Fruit fly (Drosophila melanogaster) whole organism, adult: ENCODE measurements around the gene FASN1.

Source experiments
- CG11617 ChIP-seq: fragments of 200-800 bp; sonication (Bioruptor generic); optimal IDR thresholded peaks from 2 replicates; lab custom pipeline; 2017; ENCODE audit warnings: mild to moderate bottlenecking, missing biosample characterization, missing genetic modification reagents, missing genetic modification characterization
- CG1620 ChIP-seq: fragments of 200-800 bp; sonication (Bioruptor generic); optimal IDR thresholded peaks from 2 replicates; lab custom pipeline; 2016; ENCODE audit warnings: missing biosample characterization, missing genetic modification characterization
- CG33017 ChIP-seq: fragments of 200-800 bp; sonication (Bioruptor generic); optimal IDR thresholded peaks from 2 replicates; lab custom pipeline; 2018; ENCODE audit warnings: missing biosample characterization, mild to moderate bottlenecking, missing genetic modification characterization, moderate library complexity
- ovo ChIP-seq: fragments of 200-800 bp; sonication (Bioruptor generic); optimal IDR thresholded peaks from 2 replicates; lab custom pipeline; 2016; ENCODE audit warnings: missing biosample characterization, missing genetic modification characterization

DNA sequence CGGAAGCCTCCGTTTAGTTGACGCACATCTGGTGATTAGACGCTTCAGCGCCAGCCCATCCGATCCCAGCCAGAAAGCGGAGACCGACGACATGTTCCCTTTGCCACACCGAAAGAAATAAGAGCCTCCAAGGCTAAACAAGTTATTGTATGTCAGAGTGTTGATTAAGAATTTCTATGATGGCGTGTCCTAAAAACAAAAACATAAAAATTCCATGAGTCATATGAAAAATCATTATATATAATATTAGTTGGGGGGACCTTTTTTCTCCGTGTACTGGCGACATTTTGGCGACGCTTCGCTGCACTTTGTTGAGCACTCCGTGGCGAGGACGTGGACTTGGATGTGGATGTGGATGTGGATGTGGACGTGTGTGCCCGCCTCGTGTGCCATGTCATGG, 43.6 kb upstream of the FASN1 start:
- TF ChIP-seq ovo (GFP tag; lab: Kevin White, UChicago), result no peak
- TF ChIP-seq CG1620 (GFP tag; lab: Kevin White, UChicago), result no peak
- TF ChIP-seq CG11617 (GFP tag; lab: Kevin White, UChicago), result no peak
- TF ChIP-seq CG33017 (tag; lab: Kevin White, UChicago), result no peak
